Worm (Caenorhabditis elegans) whole organism, L4 larva: ENCODE data around the gene F46H5.5.

Experiments used
- F26F4.8 ChIP-seq: fragments of 200-800 bp; sonication (Bioruptor generic); conservative IDR thresholded peaks from 2 replicates; pipeline ENCODE4 v1.3.6; 2022; ENCODE audit warnings: missing genetic modification characterization, missing compliant biosample characterization
- F37D6.2 ChIP-seq: sonication (generic microtip); optimal IDR thresholded peaks from 2 replicates; lab custom pipeline; 2016; ENCODE audit warnings: mild to moderate bottlenecking, missing genetic modification characterization, missing compliant biosample characterization
- F44E2.7 ChIP-seq: fragments of 200-800 bp; sonication (Bioruptor generic); IDR thresholded peaks from 2 replicates; pipeline ENCODE4 v2.1.2; 2022; ENCODE audit warnings: missing genetic modification characterization, missing compliant biosample characterization
- T26A8.4 ChIP-seq: fragments of 200-800 bp; sonication (Bioruptor generic); IDR thresholded peaks from 2 replicates; pipeline ENCODE4 v1.3.6; 2022; ENCODE audit warnings: missing genetic modification characterization, missing compliant biosample characterization
- Y105C5A.15 ChIP-seq: fragments of 200-800 bp; sonication (Bioruptor generic); IDR thresholded peaks from 2 replicates; pipeline ENCODE4 v1.3.6; 2022; ENCODE audit warnings: missing genetic modification characterization, missing compliant biosample characterization
- ZK337.2 ChIP-seq: fragments of 200-800 bp; sonication (Bioruptor generic); IDR thresholded peaks from 2 replicates; pipeline ENCODE4 v1.3.6; 2022; ENCODE audit warnings: missing genetic modification reagents, missing genetic modification characterization, missing compliant biosample characterization
- ZK546.5 ChIP-seq, 2 experiments: sonication (generic microtip); optimal IDR thresholded peaks; 2 replicates each; lab custom pipeline; 2017; ENCODE audit warnings: missing biosample characterization in 2 of 2, missing genetic modification characterization in 2 of 2
- aha-1 ChIP-seq: fragments of 150-350 bp; peaks from one replicate; lab custom pipeline; 2014; ENCODE audit warnings: missing biosample characterization, missing genetic modification characterization
- ama-1 ChIP-seq: fragments of 150-350 bp; optimal IDR thresholded peaks from 2 replicates; lab custom pipeline; 2014; ENCODE audit warnings: inconsistent platforms, mixed read lengths
- attf-4 ChIP-seq: sonication (generic microtip); optimal IDR thresholded peaks from 3 replicates; lab custom pipeline; 2017; ENCODE audit warnings: missing biosample characterization, missing genetic modification characterization
- ceh-28 ChIP-seq: fragments of 150-350 bp; optimal IDR thresholded peaks from 2 replicates; lab custom pipeline; 2014; ENCODE audit warnings: missing biosample characterization, missing genetic modification reagents, missing genetic modification characterization
- ceh-32 ChIP-seq: sonication (generic microtip); optimal IDR thresholded peaks from 2 replicates; lab custom pipeline; 2016; ENCODE audit warnings: mild to moderate bottlenecking, missing genetic modification characterization, missing compliant biosample characterization; ENCODE audit not compliant: poor library complexity
- ceh-44 ChIP-seq: fragments of 200-800 bp; sonication (Bioruptor generic); IDR thresholded peaks from 2 replicates; pipeline ENCODE4 v1.3.6; 2022; ENCODE audit warnings: missing genetic modification reagents, missing genetic modification characterization, missing compliant biosample characterization
- ceh-82 ChIP-seq: sonication (generic microtip); optimal IDR thresholded peaks from 2 replicates; lab custom pipeline; 2017; ENCODE audit warnings: missing biosample characterization, missing genetic modification characterization
- ces-1 ChIP-seq: fragments of 150-350 bp; sonication (generic microtip); optimal IDR thresholded peaks from 4 replicates; lab custom pipeline; 2014; ENCODE audit warnings: missing biosample characterization, missing genetic modification reagents, missing genetic modification characterization
- ctbp-1 ChIP-seq: fragments of 200-800 bp; sonication (Bioruptor generic); IDR thresholded peaks from 2 replicates; pipeline ENCODE4 v1.3.6; 2022; ENCODE audit warnings: missing genetic modification reagents, missing genetic modification characterization, missing compliant biosample characterization
- daf-12 ChIP-seq: fragments of 150-350 bp; optimal IDR thresholded peaks from 2 replicates; lab custom pipeline; 2014; ENCODE audit warnings: missing biosample characterization, missing genetic modification reagents, missing genetic modification characterization
- daf-16 ChIP-seq, 3 experiments: sonication (generic microtip); optimal IDR thresholded peaks; 2 replicates each; lab custom pipeline; 2016 to 2017; ENCODE audit warnings: missing genetic modification characterization in 3 of 3, missing genetic modification reagents in 3 of 3, mild to moderate bottlenecking in 2 of 3, missing compliant biosample characterization in 2 of 3, missing biosample characterization in 1 of 3, moderate library complexity in 1 of 3
- daf-19 ChIP-seq: fragments of 200-800 bp; sonication (Bioruptor generic); conservative IDR thresholded peaks from 2 replicates; pipeline ENCODE4 v1.3.6; 2022; ENCODE audit warnings: missing genetic modification characterization, missing compliant biosample characterization
- dmd-9 ChIP-seq: fragments of 200-800 bp; sonication (Bioruptor generic); IDR thresholded peaks from 2 replicates; pipeline ENCODE4 v1.3.6; 2022; ENCODE audit warnings: missing genetic modification reagents, missing genetic modification characterization, missing compliant biosample characterization
- dve-1 ChIP-seq: sonication (generic microtip); optimal IDR thresholded peaks from 2 replicates; lab custom pipeline; 2017; ENCODE audit warnings: antibody characterized with exemption, mild to moderate bottlenecking, missing genetic modification characterization, missing compliant biosample characterization; ENCODE audit not compliant: insufficient read depth
- egl-43 ChIP-seq: fragments of 200-800 bp; sonication (Bioruptor generic); IDR thresholded peaks from 2 replicates; pipeline ENCODE4 v1.3.6; 2022; ENCODE audit warnings: missing genetic modification reagents, missing genetic modification characterization, missing compliant biosample characterization
- fkh-10 ChIP-seq: fragments of 150-350 bp; optimal IDR thresholded peaks from 2 replicates; lab custom pipeline; 2014; ENCODE audit warnings: missing biosample characterization, missing genetic modification reagents, missing genetic modification characterization
- hif-1 ChIP-seq, 2 experiments: sonication (generic microtip); optimal IDR thresholded peaks; 2 replicates each; lab custom pipeline; 2016 to 2017; ENCODE audit warnings: missing compliant biosample characterization in 2 of 2, missing genetic modification characterization in 2 of 2, missing genetic modification reagents in 2 of 2, missing genotype in 2 of 2, mild to moderate bottlenecking in 1 of 2
- hlh-11 ChIP-seq: fragments of 200-800 bp; sonication (Bioruptor generic); optimal IDR thresholded peaks from 2 replicates; lab custom pipeline; 2018; ENCODE audit warnings: mild to moderate bottlenecking, missing genetic modification characterization, missing compliant biosample characterization
- hlh-30 ChIP-seq: sonication (generic microtip); optimal IDR thresholded peaks from 2 replicates; lab custom pipeline; 2017; ENCODE audit warnings: antibody characterized with exemption, mild to moderate bottlenecking, missing genetic modification characterization, missing compliant biosample characterization; ENCODE audit not compliant: insufficient read depth
- hmg-1.1 ChIP-seq: fragments of 200-800 bp; sonication (Bioruptor generic); IDR thresholded peaks from 2 replicates; pipeline ENCODE4 v1.3.6; 2022; ENCODE audit warnings: missing genetic modification reagents, missing genetic modification characterization, missing compliant biosample characterization
- mdl-1 ChIP-seq, 2 experiments: fragments of 150-350 bp in 1 of 2; sonication (generic microtip) in 1 of 2; optimal IDR thresholded peaks; 2 replicates each; lab custom pipeline; 2014 to 2017; ENCODE audit warnings: missing biosample characterization in 2 of 2, missing genetic modification characterization in 2 of 2
- mep-1 ChIP-seq: fragments of 150-350 bp; sonication (generic microtip); optimal IDR thresholded peaks from 3 replicates; lab custom pipeline; 2014; ENCODE audit warnings: missing biosample characterization, missing genetic modification characterization
- mes-2 ChIP-seq: sonication (generic microtip); optimal IDR thresholded peaks from 2 replicates; lab custom pipeline; 2016; ENCODE audit warnings: missing genotype, mild to moderate bottlenecking, missing genetic modification characterization, missing compliant biosample characterization; ENCODE audit not compliant: poor library complexity, severe bottlenecking
- mxl-2 ChIP-seq: fragments of 200-800 bp; sonication (Bioruptor generic); conservative IDR thresholded peaks from 2 replicates; pipeline ENCODE4 v1.3.6; 2022; ENCODE audit warnings: missing genetic modification reagents, missing genetic modification characterization, missing compliant biosample characterization
- nhr-10 ChIP-seq: fragments of 150-350 bp; optimal IDR thresholded peaks from 2 replicates; lab custom pipeline; 2014; ENCODE audit warnings: missing biosample characterization, missing genetic modification characterization
- nhr-11 ChIP-seq: fragments of 150-350 bp; optimal IDR thresholded peaks from 2 replicates; lab custom pipeline; 2014; ENCODE audit warnings: missing biosample characterization, missing genetic modification characterization
- nhr-28 ChIP-seq: fragments of 150-350 bp; optimal IDR thresholded peaks from 2 replicates; lab custom pipeline; 2014; ENCODE audit warnings: missing biosample characterization, missing genetic modification characterization
- nhr-42 ChIP-seq: fragments of 200-800 bp; sonication (Bioruptor generic); IDR thresholded peaks from 2 replicates; pipeline ENCODE4 v1.3.6; 2022; ENCODE audit warnings: missing genetic modification characterization, missing compliant biosample characterization
- nhr-76 ChIP-seq: fragments of 150-350 bp; optimal IDR thresholded peaks from 2 replicates; lab custom pipeline; 2014; ENCODE audit warnings: missing biosample characterization, missing genetic modification characterization
- php-3 ChIP-seq: fragments of 200-800 bp; sonication (Bioruptor generic); IDR thresholded peaks from 2 replicates; pipeline ENCODE4 v1.3.6; 2022; ENCODE audit warnings: missing genetic modification reagents, missing genetic modification characterization, missing compliant biosample characterization
- pqm-1 ChIP-seq: sonication (generic microtip); optimal IDR thresholded peaks from 2 replicates; lab custom pipeline; 2017; ENCODE audit warnings: missing biosample characterization, missing genetic modification characterization
- rbr-2 ChIP-seq: sonication (generic microtip); optimal IDR thresholded peaks from 2 replicates; lab custom pipeline; 2016; ENCODE audit warnings: missing genotype, missing genetic modification characterization, missing compliant biosample characterization
- set-16 ChIP-seq: fragments of 200-800 bp; sonication (Bioruptor generic); IDR thresholded peaks from 2 replicates; pipeline ENCODE4 v1.3.6; 2022; ENCODE audit warnings: missing genetic modification reagents, missing genetic modification characterization, missing compliant biosample characterization
- skn-1 ChIP-seq: fragments of 150-350 bp; optimal IDR thresholded peaks from 2 replicates; lab custom pipeline; 2014; ENCODE audit warnings: missing biosample characterization, missing genetic modification characterization
- snpc-1.2 ChIP-seq: fragments of 200-800 bp; sonication (Bioruptor generic); IDR thresholded peaks from 2 replicates; pipeline ENCODE4 v1.3.6; 2022; ENCODE audit warnings: missing genetic modification reagents, missing genetic modification characterization, missing compliant biosample characterization
- spr-1 ChIP-seq: sonication (generic microtip); optimal IDR thresholded peaks from 2 replicates; lab custom pipeline; 2016; ENCODE audit warnings: mild to moderate bottlenecking, missing genetic modification characterization, missing compliant biosample characterization
- tag-97 ChIP-seq: fragments of 200-800 bp; sonication (Bioruptor generic); IDR thresholded peaks from 2 replicates; pipeline ENCODE4 v1.3.6; 2022; ENCODE audit warnings: missing genetic modification characterization, missing compliant biosample characterization
- unc-62 ChIP-seq, 3 experiments: fragments of 150-350 bp in 1 of 3; sonication (generic microtip); optimal IDR thresholded peaks in 2 of 3; peaks in 1 of 3; 1 replicate in 1 of 3; 2 replicates in 2 of 3; lab custom pipeline; 2014 to 2017; ENCODE audit warnings: missing biosample characterization in 3 of 3, missing genetic modification characterization in 3 of 3, missing genetic modification reagents in 3 of 3, missing genotype in 1 of 3
- zfp-3 ChIP-seq: fragments of 200-800 bp; sonication (Bioruptor generic); conservative IDR thresholded peaks from 2 replicates; pipeline ENCODE4 v1.3.6; 2022; ENCODE audit warnings: missing genetic modification reagents, missing genetic modification characterization, missing compliant biosample characterization
- zip-11 ChIP-seq: fragments of 200-800 bp; sonication (Bioruptor generic); IDR thresholded peaks from 2 replicates; pipeline ENCODE4 v1.3.6; 2022; ENCODE audit warnings: missing genetic modification characterization, missing compliant biosample characterization

F46H5.5 gene

ce11 chrX:7220209-7220608 lies 36.6 kb downstream of the F46H5.5 start:
- TF ChIP-seq set-16 (GFP tag; lab: Robert Waterston, UW) (no peak), unc-62 (GFP tag; optimal IDR thresholded peaks at IDR 0.05 in 1 of 2; lab: Kevin White, UChicago) (no peak), unc-62 (tag; optimal IDR thresholded peaks at IDR 0.05; lab: Kevin White, UChicago) (no peak), ces-1 (GFP tag; lab: Kevin White, UChicago) (no peak), ceh-44 (no peak), ceh-28 (no peak), aha-1 (peak; percentile 29), mxl-2 (GFP tag; lab: Robert Waterston, UW) (no peak), mdl-1 (tag; optimal IDR thresholded peaks at IDR 0.05; lab: Kevin White, UChicago) (no peak)

- TF ChIP-seq daf-19 (GFP tag; lab: Robert Waterston, UW): no peak
- peak; percentile 92 for TF ChIP-seq aha-1
- no peak for TF ChIP-seq skn-1 (tag; lab: Kevin White, UChicago)
- no peak for TF ChIP-seq F44E2.7 (GFP tag; lab: Robert Waterston, UW)
- no peak for TF ChIP-seq T26A8.4 (GFP tag; lab: Robert Waterston, UW)
- no peak for TF ChIP-seq dve-1 (tag; lab: Kevin White, UChicago)
- no peak for TF ChIP-seq daf-12
- TF ChIP-seq ceh-82: no peak
- no peak for TF ChIP-seq dmd-9 (GFP tag; lab: Robert Waterston, UW)
- no peak for TF ChIP-seq snpc-1.2 (GFP tag; lab: Robert Waterston, UW)
- no peak for TF ChIP-seq nhr-42 (GFP tag; lab: Robert Waterston, UW)
- TF ChIP-seq F37D6.2 (tag; lab: Kevin White, UChicago): peak; percentile 29
- TF ChIP-seq nhr-28 (tag; lab: Kevin White, UChicago): no peak
- no peak for TF ChIP-seq daf-16 (GFP tag; optimal IDR thresholded peaks at IDR 0.05; lab: Kevin White, UChicago)
- no peak for TF ChIP-seq daf-16 (tag; optimal IDR thresholded peaks at IDR 0.05; lab: Kevin White, UChicago)
- TF ChIP-seq spr-1 (tag; lab: Kevin White, UChicago): no peak
- no peak for TF ChIP-seq mes-2
- TF ChIP-seq nhr-10 (tag; lab: Kevin White, UChicago): no peak
- TF ChIP-seq ama-1 (lab: Kevin White, UChicago): no peak
- peak; percentile 95 for TF ChIP-seq set-16 (GFP tag; lab: Robert Waterston, UW)
- no peak for TF ChIP-seq hlh-11
- no peak for TF ChIP-seq nhr-11
- TF ChIP-seq nhr-76 (tag; lab: Kevin White, UChicago): no peak
- no peak for TF ChIP-seq pqm-1 (tag; lab: Kevin White, UChicago)
- no peak for TF ChIP-seq ZK337.2 (GFP tag; lab: Robert Waterston, UW)
- no peak for TF ChIP-seq F26F4.8
- no peak for TF ChIP-seq mxl-2 (GFP tag; lab: Robert Waterston, UW)
- no peak for TF ChIP-seq php-3 (GFP tag; lab: Robert Waterston, UW)
- TF ChIP-seq egl-43 (GFP tag; lab: Robert Waterston, UW): peak; percentile 45; the same call in 1 of the 2 replicates
- no peak for TF ChIP-seq mep-1 (tag; lab: Kevin White, UChicago)
- no peak for TF ChIP-seq hif-1 (tag; optimal IDR thresholded peaks at IDR 0.05; lab: Kevin White, UChicago)
- TF ChIP-seq zip-11 (GFP tag; lab: Robert Waterston, UW): no peak
- TF ChIP-seq ceh-32: no peak
- TF ChIP-seq ZK546.5 (tag; optimal IDR thresholded peaks at IDR 0.05; lab: Kevin White, UChicago): no peak
- TF ChIP-seq Y105C5A.15 (GFP tag; lab: Robert Waterston, UW): no peak
- TF ChIP-seq attf-4: no peak
- TF ChIP-seq hmg-1.1 (GFP tag; lab: Robert Waterston, UW): no peak
- TF ChIP-seq rbr-2 (tag; lab: Kevin White, UChicago): peak; percentile 5
- TF ChIP-seq zfp-3 (GFP tag; lab: Robert Waterston, UW): no peak
- TF ChIP-seq hlh-30 (tag; lab: Kevin White, UChicago): peak; percentile 19
- no peak for TF ChIP-seq tag-97 (GFP tag; lab: Robert Waterston, UW)
- no peak for TF ChIP-seq ceh-28
- 0 out of 2 replicates have a peak, but pooled peaks have one; percentile 23 for TF ChIP-seq ctbp-1 (GFP tag; lab: Robert Waterston, UW)
- TF ChIP-seq fkh-10 (GFP tag; lab: Kevin White, UChicago): no peak
Measured at ce11 chrX:7217704-7218479, 38.9 kb downstream of the F46H5.5 start, which contains the start of gene syd-9. TSS of gene syd-9 (plus strand) at chrX:7218097.
